Fruit fly (Drosophila melanogaster): ENCODE data around the gene CG14839.

dm6 chr3R:14296126-14296525 lies 33.9 kb downstream of the CG14839 start:
- TF ChIP-seq CG12605 (GFP tag; IDR thresholded peaks at IDR 0.05) = no peak
- TF ChIP-seq gl (tag; optimal IDR thresholded peaks at IDR 0.05) = no peak
- TF ChIP-seq CG15710 (tag; optimal IDR thresholded peaks at IDR 0.05) = no peak
- TF ChIP-seq CG32121 (GFP tag; IDR thresholded peaks at IDR 0.05) = no peak
- no peak for TF ChIP-seq D1 (tag; optimal IDR thresholded peaks at IDR 0.05)
- TF ChIP-seq rn (GFP tag; IDR thresholded peaks at IDR 0.05) = no peak
- TF ChIP-seq Ets98B (GFP tag; IDR thresholded peaks at IDR 0.05) = no peak
- TF ChIP-seq CG17806 (tag; optimal IDR thresholded peaks at IDR 0.05) = no peak
- TF ChIP-seq CG13204 (GFP tag; optimal IDR thresholded peaks at IDR 0.05) = no peak
- no peak for TF ChIP-seq CG8159 (tag; optimal IDR thresholded peaks at IDR 0.05)
- TF ChIP-seq fd96Ca (GFP tag; IDR thresholded peaks at IDR 0.05) = no peak
- no peak for TF ChIP-seq CG8301 (tag; optimal IDR thresholded peaks at IDR 0.05)
- no peak for TF ChIP-seq CG4496 (GFP tag; IDR thresholded peaks at IDR 0.05)
- no peak for TF ChIP-seq CG10348 (GFP tag; IDR thresholded peaks at IDR 0.05)
